Fruit fly (Drosophila melanogaster) whole organism, embryonic: ENCODE results near the gene Klp61F.

Experiments used
- ATbp ChIP-seq: fragments of 200-800 bp; sonication (Bioruptor generic); optimal IDR thresholded peaks from 2 replicates; lab custom pipeline; 2017; ENCODE audit warnings: missing biosample characterization, mild to moderate bottlenecking, missing genetic modification characterization, missing genetic modification reagents
- Awh ChIP-seq: fragments of 200-800 bp; sonication (Bioruptor generic); IDR thresholded peaks from 2 replicates; pipeline ENCODE4, ENCODE4 v1.3.6; 2022; ENCODE audit warnings: missing biosample characterization, missing genetic modification characterization
- CG10209 ChIP-seq: fragments of 200-800 bp; sonication (Bioruptor generic); optimal IDR thresholded peaks from 3 replicates; lab custom pipeline; 2017; ENCODE audit warnings: missing biosample characterization, mild to moderate bottlenecking, missing genetic modification characterization, missing genetic modification reagents
- CG1024 ChIP-seq: fragments of 200-800 bp; sonication (Bioruptor generic); IDR thresholded peaks from 2 replicates; pipeline ENCODE4 v1.3.6; 2022; ENCODE audit warnings: missing biosample characterization, missing genetic modification characterization
- CG10366 ChIP-seq: fragments of 200-800 bp; sonication (Bioruptor generic); IDR thresholded peaks from 2 replicates; pipeline ENCODE4 v1.3.6; 2022; ENCODE audit warnings: missing biosample characterization, missing genetic modification characterization
- CG10979 ChIP-seq: fragments of 200-800 bp; sonication (Bioruptor generic); optimal IDR thresholded peaks from 2 replicates; lab custom pipeline; 2018; ENCODE audit warnings: missing biosample characterization, mild to moderate bottlenecking, missing genetic modification characterization, moderate library complexity
- CG12769 ChIP-seq: fragments of 200-800 bp; sonication (Bioruptor generic); optimal IDR thresholded peaks from 2 replicates; lab custom pipeline; 2019; ENCODE audit warnings: missing biosample characterization, mild to moderate bottlenecking, missing genetic modification characterization, moderate library complexity
- CG14050 ChIP-seq: fragments of 200-800 bp; sonication (Bioruptor generic); IDR thresholded peaks from 3 replicates; pipeline ENCODE4 v1.3.6; 2022; ENCODE audit warnings: missing biosample characterization, missing genetic modification characterization
- CG15269 ChIP-seq: fragments of 200-800 bp; sonication (Bioruptor generic); optimal IDR thresholded peaks from 2 replicates; lab custom pipeline; 2018; ENCODE audit warnings: missing biosample characterization, mild to moderate bottlenecking, missing genetic modification characterization, moderate library complexity
- CG17186 ChIP-seq: fragments of 200-800 bp; sonication (Bioruptor generic); optimal IDR thresholded peaks from 3 replicates; lab custom pipeline; 2017; ENCODE audit warnings: missing biosample characterization, missing genetic modification reagents, missing genetic modification characterization
- CG17359 ChIP-seq: fragments of 200-800 bp; sonication (Bioruptor generic); optimal IDR thresholded peaks from 3 replicates; lab custom pipeline; 2018; ENCODE audit warnings: missing biosample characterization, mild to moderate bottlenecking, missing genetic modification characterization, moderate library complexity
- CG2875 ChIP-seq: fragments of 200-800 bp; sonication (Bioruptor generic); optimal IDR thresholded peaks from 2 replicates; lab custom pipeline; 2017; ENCODE audit warnings: missing biosample characterization, mild to moderate bottlenecking, missing genetic modification characterization, missing genetic modification reagents
- CG31365 ChIP-seq: fragments of 200-800 bp; sonication (Bioruptor generic); optimal IDR thresholded peaks from 2 replicates; lab custom pipeline; 2018; ENCODE audit warnings: missing biosample characterization, mild to moderate bottlenecking, missing genetic modification characterization
- CG32772 ChIP-seq: fragments of 200-800 bp; sonication (Bioruptor generic); IDR thresholded peaks from 2 replicates; pipeline ENCODE4 v1.3.6; 2022; ENCODE audit warnings: missing biosample characterization, missing genetic modification characterization
- CG42726 ChIP-seq: fragments of 200-800 bp; sonication (Bioruptor generic); IDR thresholded peaks from 2 replicates; pipeline ENCODE4 v1.3.6; 2022; ENCODE audit warnings: missing biosample characterization, missing genetic modification characterization; ENCODE audit not compliant: partially characterized antibody
- CG43689 ChIP-seq: fragments of 200-800 bp; sonication (Bioruptor generic); IDR thresholded peaks from 2 replicates; pipeline ENCODE4 v1.3.6; 2022; ENCODE audit warnings: missing biosample characterization, missing genetic modification characterization
- CG6813 ChIP-seq: fragments of 200-800 bp; sonication (Bioruptor generic); optimal IDR thresholded peaks from 2 replicates; lab custom pipeline; 2017; ENCODE audit warnings: missing biosample characterization, missing genetic modification characterization, mild to moderate bottlenecking, moderate library complexity, missing genetic modification reagents
- CG7839 ChIP-seq: fragments of 200-800 bp; sonication (Bioruptor generic); optimal IDR thresholded peaks from 3 replicates; lab custom pipeline; 2018; ENCODE audit warnings: missing biosample characterization, mild to moderate bottlenecking, missing genetic modification characterization, moderate library complexity
- CG8290 ChIP-seq, 3 experiments: fragments of 200-800 bp; sonication (Bioruptor generic); optimal IDR thresholded peaks; 2 replicates each; lab custom pipeline; 2016 to 2019; ENCODE audit warnings: missing biosample characterization in 3 of 3, missing genetic modification characterization in 3 of 3, mild to moderate bottlenecking in 2 of 3, moderate library complexity in 1 of 3
- CG9215 ChIP-seq: fragments of 200-800 bp; sonication (Bioruptor generic); IDR thresholded peaks from 2 replicates; pipeline ENCODE4 v1.3.6; 2022; ENCODE audit warnings: missing biosample characterization, missing genetic modification characterization
- CG9437 ChIP-seq: fragments of 200-800 bp; sonication (Bioruptor generic); optimal IDR thresholded peaks from 2 replicates; lab custom pipeline; 2018; ENCODE audit warnings: missing biosample characterization, mild to moderate bottlenecking, missing genetic modification characterization
- CG9932 ChIP-seq: fragments of 200-800 bp; sonication (Bioruptor generic); IDR thresholded peaks from 2 replicates; pipeline ENCODE4 v1.3.6; 2022; ENCODE audit warnings: missing biosample characterization, missing genetic modification characterization
- Doc3 ChIP-seq: fragments of 200-800 bp; sonication (Bioruptor generic); IDR thresholded peaks from 3 replicates; pipeline ENCODE4 v1.3.6; 2022; ENCODE audit warnings: missing biosample characterization, missing genetic modification characterization; ENCODE audit not compliant: partially characterized antibody
- E2f1 ChIP-seq: fragments of 200-800 bp; sonication (Bioruptor generic); IDR thresholded peaks from 2 replicates; pipeline ENCODE4 v1.3.6; 2022; ENCODE audit warnings: missing biosample characterization, missing genetic modification characterization
- ERR ChIP-seq: fragments of 200-800 bp; sonication (Bioruptor generic); optimal IDR thresholded peaks from 2 replicates; lab custom pipeline; 2016; ENCODE audit warnings: missing biosample characterization, missing genetic modification characterization
- Eip74EF ChIP-seq, 2 experiments: fragments of 200-800 bp in 1 of 2; fragments of >200 bp in 1 of 2; sonication (Bioruptor generic) in 1 of 2; optimal IDR thresholded peaks; 2 replicates each; lab custom pipeline; 2017 to 2019; ENCODE audit warnings: missing biosample characterization in 2 of 2, missing genetic modification characterization in 2 of 2, mild to moderate bottlenecking in 1 of 2, moderate library complexity in 1 of 2
- Ets97D ChIP-seq: fragments of 200-800 bp; sonication (Bioruptor generic); optimal IDR thresholded peaks from 3 replicates; lab custom pipeline; 2016; ENCODE audit warnings: missing biosample characterization, missing genetic modification characterization
- Hr51 ChIP-seq, 2 experiments: fragments of 200-800 bp; sonication (Bioruptor generic); optimal IDR thresholded peaks; 2 replicates in 1 of 2; 3 replicates in 1 of 2; lab custom pipeline; 2016 to 2018; ENCODE audit warnings: missing biosample characterization in 2 of 2, missing genetic modification characterization in 2 of 2, mild to moderate bottlenecking in 1 of 2, moderate library complexity in 1 of 2
- Hsf ChIP-seq: fragments of 200-800 bp; sonication (Bioruptor generic); optimal IDR thresholded peaks from 3 replicates; lab custom pipeline; 2016; ENCODE audit warnings: missing biosample characterization, missing genetic modification characterization
- MBD-R2 ChIP-seq: fragments of 200-800 bp; sonication (Bioruptor generic); IDR thresholded peaks from 2 replicates; pipeline ENCODE4 v1.3.6; 2022; ENCODE audit warnings: missing biosample characterization, missing genetic modification characterization
- Med ChIP-seq: fragments of 200-800 bp; sonication (Bioruptor generic); peaks from one replicate; lab custom pipeline; 2016; ENCODE audit warnings: missing biosample characterization, missing genetic modification characterization, mild to moderate bottlenecking, inconsistent platforms, moderate library complexity
- NK7.1 ChIP-seq: fragments of 200-800 bp; sonication (Bioruptor generic); optimal IDR thresholded peaks from 3 replicates; lab custom pipeline; 2016; ENCODE audit warnings: missing biosample characterization, missing genetic modification characterization
- Rx ChIP-seq: fragments of 200-800 bp; sonication (Bioruptor generic); IDR thresholded peaks from 2 replicates; pipeline ENCODE4 v1.3.6; 2022; ENCODE audit warnings: missing biosample characterization, missing genetic modification characterization
- Sox102F ChIP-seq: fragments of 200-800 bp; sonication (Bioruptor generic); optimal IDR thresholded peaks from 2 replicates; lab custom pipeline; 2018; ENCODE audit warnings: missing biosample characterization, mild to moderate bottlenecking, missing genetic modification characterization, moderate library complexity
- Xrp1 ChIP-seq: fragments of 200-800 bp; sonication (Bioruptor generic); IDR thresholded peaks from 2 replicates; pipeline ENCODE4 v1.3.6; 2022; ENCODE audit warnings: missing biosample characterization, missing genetic modification characterization
- btn ChIP-seq: fragments of 200-800 bp; sonication (Bioruptor generic); optimal IDR thresholded peaks from 2 replicates; lab custom pipeline; 2016; ENCODE audit warnings: missing biosample characterization, missing genetic modification characterization
- chm ChIP-seq: fragments of 200-800 bp; sonication (Bioruptor generic); IDR thresholded peaks from 2 replicates; pipeline ENCODE4 v1.3.6; 2022; ENCODE audit warnings: missing biosample characterization, missing genetic modification characterization
- gsb-n ChIP-seq: fragments of 200-800 bp; sonication (Bioruptor generic); optimal IDR thresholded peaks from 3 replicates; lab custom pipeline; 2018; ENCODE audit warnings: missing biosample characterization, mild to moderate bottlenecking, missing genetic modification characterization
- hb ChIP-seq: fragments of 200-800 bp; sonication (Bioruptor generic); IDR thresholded peaks from 3 replicates; pipeline ENCODE4 v1.3.6; 2022; ENCODE audit warnings: missing biosample characterization, missing genetic modification characterization; ENCODE audit not compliant: partially characterized antibody
- lola ChIP-seq, 3 experiments: fragments of >200 bp in 2 of 3; fragments of 200-800 bp in 1 of 3; sonication (Bioruptor generic) in 1 of 3; optimal IDR thresholded peaks; 2 replicates each; lab custom pipeline; 2017 to 2019; ENCODE audit warnings: missing biosample characterization in 3 of 3, missing genetic modification characterization in 3 of 3, mild to moderate bottlenecking in 1 of 3, moderate library complexity in 1 of 3
- mam ChIP-seq: fragments of 200-800 bp; sonication (Bioruptor generic); optimal IDR thresholded peaks from 3 replicates; lab custom pipeline; 2016; ENCODE audit warnings: missing biosample characterization, missing genetic modification characterization
- pum ChIP-seq: fragments of 200-800 bp; sonication (Bioruptor generic); optimal IDR thresholded peaks from 2 replicates; lab custom pipeline; 2016; ENCODE audit warnings: missing biosample characterization, missing genetic modification characterization
- sc ChIP-seq, 3 experiments: fragments of >200 bp in 2 of 3; fragments of 200-800 bp in 1 of 3; sonication (Bioruptor generic) in 1 of 3; optimal IDR thresholded peaks; 2 replicates in 2 of 3; 3 replicates in 1 of 3; lab custom pipeline; 2017; ENCODE audit warnings: mild to moderate bottlenecking in 1 of 3, missing biosample characterization in 1 of 3, missing genetic modification characterization in 1 of 3, missing genetic modification reagents in 1 of 3
- sens ChIP-seq: fragments of 200-800 bp; sonication (Bioruptor generic); peaks from one replicate; lab custom pipeline; 2016; ENCODE audit warnings: missing biosample characterization, missing genetic modification characterization
- so ChIP-seq: fragments of 200-800 bp; sonication (Bioruptor generic); IDR thresholded peaks from 3 replicates; pipeline ENCODE4 v1.3.6; 2022; ENCODE audit warnings: missing biosample characterization, missing genetic modification characterization
- sr ChIP-seq: fragments of 200-800 bp; sonication (Bioruptor generic); IDR thresholded peaks from 3 replicates; pipeline ENCODE4 v1.3.6; 2022; ENCODE audit warnings: missing biosample characterization, missing genetic modification characterization
- tgo ChIP-seq: fragments of 200-800 bp; sonication (Bioruptor generic); IDR thresholded peaks from 3 replicates; pipeline ENCODE4 v1.3.6; 2022; ENCODE audit warnings: missing biosample characterization, missing genetic modification characterization
- wdn ChIP-seq: fragments of 200-800 bp; sonication (Bioruptor generic); IDR thresholded peaks from 2 replicates; pipeline ENCODE4 v1.3.6; 2022; ENCODE audit warnings: missing biosample characterization, missing genetic modification characterization
- zfh2 ChIP-seq: fragments of 200-800 bp; sonication (Bioruptor generic); optimal IDR thresholded peaks from 2 replicates; lab custom pipeline; 2016; ENCODE audit warnings: missing biosample characterization, missing genetic modification characterization

The Klp61F gene

dm6 chr3L:1216460-1216859 lies 29.2 kb downstream of the Klp61F start (continued):
- no peak for TF ChIP-seq CG9932 (GFP tag; lab: Robert Waterston, UW)
- TF ChIP-seq Med (GFP tag; lab: Kevin White, UChicago): peak; percentile 73
- no peak for TF ChIP-seq CG9215 (GFP tag; lab: Robert Waterston, UW)
- no peak for TF ChIP-seq sr (GFP tag; lab: Robert Waterston, UW)
- TF ChIP-seq zfh2 (GFP tag; lab: Kevin White, UChicago): peak; percentile 12
- no peak for TF ChIP-seq tgo (GFP tag; lab: Robert Waterston, UW)
- peak; percentile 58 for TF ChIP-seq gsb-n (tag; lab: Kevin White, UChicago)
- TF ChIP-seq CG43689 (GFP tag; lab: Robert Waterston, UW): no peak
- no peak for TF ChIP-seq mam (GFP tag; lab: Kevin White, UChicago)
- peak; percentile 1 for TF ChIP-seq CG17186 (GFP tag; lab: Kevin White, UChicago)
- no peak for TF ChIP-seq CG42726 (GFP tag; lab: Robert Waterston, UW)
- TF ChIP-seq CG1024 (GFP tag; lab: Robert Waterston, UW): peak; percentile 58; the same call in 1 of the 2 replicates
- TF ChIP-seq Doc3 (GFP tag; lab: Robert Waterston, UW): no peak
- peak; percentile 68; the same call in 1 of the 2 replicates for TF ChIP-seq chm (GFP tag; lab: Robert Waterston, UW)
- no peak for TF ChIP-seq sc (optimal IDR thresholded peaks at IDR 0.05; lab: Kevin White, UChicago)
- TF ChIP-seq sc (GFP tag; optimal IDR thresholded peaks at IDR 0.05; lab: Kevin White, UChicago): no peak
- TF ChIP-seq MBD-R2: no peak
- TF ChIP-seq Xrp1 (GFP tag; lab: Robert Waterston, UW): peak; percentile 70
- TF ChIP-seq Ets97D (GFP tag; lab: Kevin White, UChicago): no peak
- no peak for TF ChIP-seq CG8290 (GFP tag; optimal IDR thresholded peaks at IDR 0.05; lab: Kevin White, UChicago)
- TF ChIP-seq CG8290 (tag; optimal IDR thresholded peaks at IDR 0.05; lab: Kevin White, UChicago): peak in 1 of 2 experiments; percentile 45
- peak; percentile 26; the same call in 1 of the 2 replicates for TF ChIP-seq CG10366 (GFP tag; lab: Robert Waterston, UW)
- TF ChIP-seq CG6813 (GFP tag; lab: Kevin White, UChicago): peak; percentile 38
- TF ChIP-seq CG9437 (GFP tag; lab: Kevin White, UChicago): no peak
- peak; percentile 40; the same call in 1 of the 2 replicates for TF ChIP-seq E2f1 (GFP tag; lab: Robert Waterston, UW)
- peak; percentile 43 for TF ChIP-seq CG2875
- TF ChIP-seq CG32772: no peak
- peak; percentile 47 for TF ChIP-seq btn (GFP tag; lab: Kevin White, UChicago)
- TF ChIP-seq CG10209 (GFP tag; lab: Kevin White, UChicago): peak; percentile 27
- TF ChIP-seq Sox102F (GFP tag; lab: Kevin White, UChicago): peak; percentile 64
- TF ChIP-seq Eip74EF (GFP tag; optimal IDR thresholded peaks at IDR 0.05; lab: Kevin White, UChicago): no peak
- TF ChIP-seq Hsf (GFP tag; lab: Kevin White, UChicago): peak; percentile 13
- peak; percentile 50 for TF ChIP-seq ATbp (GFP tag; lab: Kevin White, UChicago)
- peak; percentile 11; the same call in 1 of the 2 replicates for TF ChIP-seq Rx (GFP tag; lab: Robert Waterston, UW)
- no peak for TF ChIP-seq NK7.1
- peak; percentile 62 for TF ChIP-seq CG17359 (tag; lab: Kevin White, UChicago)
- peak; percentile 15 for TF ChIP-seq CG15269 (tag; lab: Kevin White, UChicago)
- peak; percentile 38 for TF ChIP-seq pum (GFP tag; lab: Kevin White, UChicago)
- peak in 1 of 2 experiments; percentile 46 for TF ChIP-seq Hr51 (GFP tag; optimal IDR thresholded peaks at IDR 0.05; lab: Kevin White, UChicago)
- TF ChIP-seq CG14050 (GFP tag; lab: Robert Waterston, UW): no peak
- TF ChIP-seq CG31365: no peak
- TF ChIP-seq sens (GFP tag; lab: Kevin White, UChicago): peak; percentile 94
- TF ChIP-seq so (GFP tag; lab: Robert Waterston, UW): no peak
- no peak for TF ChIP-seq Awh (GFP tag; lab: Robert Waterston, UW)
- peak; percentile 54 for TF ChIP-seq CG7839 (tag; lab: Kevin White, UChicago)
- TF ChIP-seq hb (GFP tag; lab: Robert Waterston, UW): no peak
- TF ChIP-seq wdn (GFP tag; lab: Robert Waterston, UW): no peak
- peak; percentile 74 for TF ChIP-seq CG10979
- TF ChIP-seq lola (GFP tag; optimal IDR thresholded peaks at IDR 0.05; lab: Kevin White, UChicago): peak in 1 of 3 experiments; percentile 44
- TF ChIP-seq CG12769 (tag; lab: Kevin White, UChicago): peak; percentile 32
- TF ChIP-seq ERR: no peak
